Fruit fly (Drosophila melanogaster): Measurements from ENCODE around the gene CG13244.

Gene CG13244

dm6 chr2L:15909277-15909674 lies 7.4 kb upstream of the CG13244 start:
- TF ChIP-seq fd102C (GFP tag; optimal IDR thresholded peaks at IDR 0.05), result no peak
- TF ChIP-seq maf-S (GFP tag; optimal IDR thresholded peaks at IDR 0.05), result no peak
- TF ChIP-seq HmgD (GFP tag; optimal IDR thresholded peaks at IDR 0.05), result no peak
- no peak for TF ChIP-seq CHES-1-like (GFP tag; optimal IDR thresholded peaks at IDR 0.05)
- TF ChIP-seq sim (GFP tag; IDR thresholded peaks at IDR 0.05), result no peak
- no peak for TF ChIP-seq CG17385 (GFP tag; optimal IDR thresholded peaks at IDR 0.05)
- no peak for TF ChIP-seq jigr1 (GFP tag; IDR thresholded peaks at IDR 0.05)
- no peak for TF ChIP-seq wdn (GFP tag; IDR thresholded peaks at IDR 0.05)
- no peak for TF ChIP-seq fd64A (GFP tag; optimal IDR thresholded peaks at IDR 0.05)
- no peak for TF ChIP-seq ase (GFP tag; IDR thresholded peaks at IDR 0.05)
- TF ChIP-seq vvl (GFP tag; IDR thresholded peaks at IDR 0.05), result no peak
- no peak for TF ChIP-seq shn (GFP tag; optimal IDR thresholded peaks at IDR 0.05)

DNA sequence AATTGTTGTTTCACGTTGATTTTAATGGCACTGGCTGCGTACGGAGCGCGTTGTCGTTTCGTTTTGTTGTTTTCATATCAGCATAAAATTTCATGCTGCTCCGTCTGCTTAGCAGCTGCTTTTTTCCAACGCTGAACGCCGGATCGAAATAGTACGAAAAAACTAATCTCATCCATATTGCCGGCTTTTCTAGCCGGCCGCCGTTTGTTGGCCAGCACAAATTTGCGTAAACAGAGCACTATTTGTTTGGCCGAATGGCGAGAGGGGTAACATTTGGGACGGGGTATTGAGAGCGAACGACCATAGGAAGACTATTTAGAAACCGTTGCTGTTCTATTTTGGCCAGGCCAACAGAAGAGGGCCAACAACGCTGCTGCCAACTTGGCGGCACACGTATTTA lies 6.9 kb upstream of the CG13244 start:
- TF ChIP-seq Fer1 (GFP tag; optimal IDR thresholded peaks at IDR 0.05) (peak; percentile 56), unpg (GFP tag; optimal IDR thresholded peaks at IDR 0.05) (peak; percentile 1), CG13424 (tag; optimal IDR thresholded peaks at IDR 0.05) (peak; percentile 11), CG7987 (GFP tag; optimal IDR thresholded peaks at IDR 0.05) (peak; percentile 81), CG15269 (tag; optimal IDR thresholded peaks at IDR 0.05) (peak; percentile 83), Sry-β (GFP tag; optimal IDR thresholded peaks at IDR 0.05) (no peak), CG2120 (GFP tag; optimal IDR thresholded peaks at IDR 0.05) (peak; percentile 23), grau (tag; optimal IDR thresholded peaks at IDR 0.05) (peak; percentile 4), abd-A (tag; optimal IDR thresholded peaks at IDR 0.05) (peak; percentile 97), rib (GFP tag; IDR thresholded peaks at IDR 0.05) (peak; percentile 90), prd (optimal IDR thresholded peaks at IDR 0.05) (no peak), prd (GFP tag; IDR thresholded peaks at IDR 0.05) (no peak), NfI (GFP tag; optimal IDR thresholded peaks at IDR 0.05) (peak; percentile 33), H2.0 (GFP tag; IDR thresholded peaks at IDR 0.05) (no peak), tin (GFP tag; optimal IDR thresholded peaks at IDR 0.05) (no peak), sd (tag; optimal IDR thresholded peaks at IDR 0.05) (peak; percentile 87), CG14441 (GFP tag; IDR thresholded peaks at IDR 0.05) (peak; percentile 49), ranshi (GFP tag; IDR thresholded peaks at IDR 0.05) (peak; percentile 5; the same call in 1 of the 2 replicates), Hr39 (optimal IDR thresholded peaks at IDR 0.05) (no peak), Adf1 (GFP tag; IDR thresholded peaks at IDR 0.05) (peak; percentile 62), CG2678 (tag; optimal IDR thresholded peaks at IDR 0.05) (peak; percentile 32), CG15696 (tag; optimal IDR thresholded peaks at IDR 0.05) (no peak), BtbVII (GFP tag; optimal IDR thresholded peaks at IDR 0.05) (peak; percentile 46), CG12769 (tag; optimal IDR thresholded peaks at IDR 0.05) (peak; percentile 87), CG10543 (GFP tag; optimal IDR thresholded peaks at IDR 0.05) (peak; percentile 94), sug (tag; optimal IDR thresholded peaks at IDR 0.05) (peak; percentile 86), CG8290 (GFP tag; optimal IDR thresholded peaks at IDR 0.05) (no peak), CG8290 (tag; optimal IDR thresholded peaks at IDR 0.05) (peak in 1 of 2 experiments; percentile 74), Meics (GFP tag; optimal IDR thresholded peaks at IDR 0.05) (peak; percentile 10), Hmr (GFP tag; optimal IDR thresholded peaks at IDR 0.05) (peak; percentile 35), Bgb (GFP tag; IDR thresholded peaks at IDR 0.05; ENCODE audit: partially characterized antibody) (peak; percentile 29; the same call in 1 of the 2 replicates), psq (GFP tag; optimal IDR thresholded peaks at IDR 0.05) (no peak), so (GFP tag; IDR thresholded peaks at IDR 0.05) (peak; percentile 62; the same call in 1 of the 3 replicates), nerfin-1 (tag; optimal IDR thresholded peaks at IDR 0.05) (no peak), CHES-1-like (GFP tag; optimal IDR thresholded peaks at IDR 0.05) (peak; percentile 35), stc (GFP tag; IDR thresholded peaks at IDR 0.05) (0 out of 2 replicates have a peak, but pooled peaks have one; percentile 37), Rfx (GFP tag; IDR thresholded peaks at IDR 0.05) (peak; percentile 33; the same call in 1 of the 2 replicates), slbo (GFP tag; IDR thresholded peaks at IDR 0.05) (no peak), CG16815 (GFP tag; optimal IDR thresholded peaks at IDR 0.05) (no peak), emc (GFP tag; optimal IDR thresholded peaks at IDR 0.05) (no peak)
